Fruit fly (Drosophila melanogaster): ENCODE results near the gene cDIP.

cDIP gene

DNA sequence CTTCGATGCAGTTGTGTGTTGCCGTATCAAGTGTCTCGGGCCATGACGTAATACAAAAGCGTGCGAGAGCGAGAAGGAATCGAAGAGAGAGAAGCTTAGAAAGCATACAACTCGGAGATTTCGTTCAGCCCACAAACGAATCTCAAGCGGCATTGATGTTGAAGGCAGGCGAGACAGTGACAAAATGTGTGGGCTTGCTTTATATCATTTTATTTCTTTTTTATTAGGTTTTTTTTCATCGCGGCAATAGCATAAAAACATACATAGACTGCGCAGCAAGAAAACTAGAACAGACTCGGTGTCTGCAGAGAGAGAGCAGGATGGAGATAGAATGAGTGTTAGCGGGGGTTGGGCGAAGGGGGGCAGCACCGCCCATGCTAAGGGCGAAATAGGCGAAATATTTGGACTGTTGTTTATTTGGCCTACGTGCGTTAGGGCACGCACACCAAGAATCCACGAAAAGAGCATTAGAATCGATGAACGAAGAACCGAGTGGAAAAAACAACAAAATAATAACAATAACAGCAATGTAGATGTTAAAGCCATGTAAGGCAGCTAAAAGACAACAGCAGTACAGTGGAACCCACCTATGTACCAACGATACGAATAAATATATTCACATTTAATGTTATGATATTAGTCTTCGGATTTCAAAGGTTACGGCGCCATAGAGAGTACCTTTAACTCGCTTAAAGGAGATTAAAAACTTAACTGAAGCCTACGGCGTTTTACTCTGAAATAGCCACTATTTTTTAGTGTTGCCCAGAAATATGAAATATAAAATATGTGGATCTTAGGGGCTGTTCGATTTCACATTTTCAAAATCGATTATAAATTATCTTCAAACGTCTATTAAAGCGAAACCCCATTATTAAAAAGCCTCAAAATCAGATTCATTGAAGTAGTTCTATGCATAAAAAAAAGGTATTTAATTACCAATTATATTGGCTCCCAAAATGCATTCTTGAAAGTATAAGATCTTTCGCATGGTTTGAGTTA is 26.8 kb upstream of the cDIP start (continued):
- TF ChIP-seq CG7357 (GFP tag; IDR thresholded peaks at IDR 0.05) (peak; percentile 61; the same call in 1 of the 3 replicates), sug (tag; optimal IDR thresholded peaks at IDR 0.05) (peak; percentile 12), zen (tag; optimal IDR thresholded peaks at IDR 0.05) (no peak), p53 (GFP tag; optimal IDR thresholded peaks at IDR 0.05) (no peak), h (optimal IDR thresholded peaks at IDR 0.05) (no peak), Dip2 (GFP tag; IDR thresholded peaks at IDR 0.05) (no peak), nom (GFP tag; optimal IDR thresholded peaks at IDR 0.05) (no peak), pho (GFP tag; optimal IDR thresholded peaks at IDR 0.05) (no peak), CG2199 (GFP tag; IDR thresholded peaks at IDR 0.05) (peak; percentile 82; the same call in 1 of the 3 replicates), CG13424 (tag; optimal IDR thresholded peaks at IDR 0.05) (peak; percentile 46), Atf3 (GFP tag; optimal IDR thresholded peaks at IDR 0.05) (peak; percentile 46), CG17328 (GFP tag; IDR thresholded peaks at IDR 0.05) (0 out of 2 replicates have a peak, but pooled peaks have one; percentile 29), Doc2 (GFP tag; IDR thresholded peaks at IDR 0.05) (no peak), YL-1 (GFP tag; optimal IDR thresholded peaks at IDR 0.05) (no peak), oc (tag; optimal IDR thresholded peaks at IDR 0.05) (peak; percentile 23), Elba2 (GFP tag; optimal IDR thresholded peaks at IDR 0.05) (no peak), amos (GFP tag; IDR thresholded peaks at IDR 0.05; ENCODE audit: partially characterized antibody) (no peak; the same call in 1 of the 2 replicates), Adf1 (GFP tag; IDR thresholded peaks at IDR 0.05) (peak; percentile 52; the same call in 1 of the 2 replicates), CG7556 (GFP tag; optimal IDR thresholded peaks at IDR 0.05) (peak; percentile 82), Hand (GFP tag; optimal IDR thresholded peaks at IDR 0.05) (no peak), chif (GFP tag; optimal IDR thresholded peaks at IDR 0.05) (no peak), CG5180 (GFP tag; optimal IDR thresholded peaks at IDR 0.05) (no peak), CG2120 (GFP tag; optimal IDR thresholded peaks at IDR 0.05) (peak; percentile 46), Pdp1 (GFP tag; optimal IDR thresholded peaks at IDR 0.05) (peak; percentile 47 to 97), CG13296 (GFP tag; optimal IDR thresholded peaks at IDR 0.05) (no peak), CG12299 (tag; optimal IDR thresholded peaks at IDR 0.05) (no peak), sd (tag; optimal IDR thresholded peaks at IDR 0.05) (peak; percentile 96), CG9876 (GFP tag; optimal IDR thresholded peaks at IDR 0.05) (no peak), CG10565 (GFP tag; optimal IDR thresholded peaks at IDR 0.05) (no peak), repo (GFP tag; optimal IDR thresholded peaks at IDR 0.05) (no peak), grau (tag; optimal IDR thresholded peaks at IDR 0.05) (peak; percentile 85), corto (GFP tag; optimal IDR thresholded peaks at IDR 0.05) (no peak), ranshi (GFP tag; IDR thresholded peaks at IDR 0.05) (0 out of 2 replicates have a peak, but pooled peaks have one; percentile 54), slp2 (GFP tag; optimal IDR thresholded peaks at IDR 0.05) (peak; percentile 33), ERR (GFP tag; optimal IDR thresholded peaks at IDR 0.05) (no peak), usp (GFP tag; optimal IDR thresholded peaks at IDR 0.05) (no peak), D19A (tag; optimal IDR thresholded peaks at IDR 0.05) (no peak), NfI (GFP tag; optimal IDR thresholded peaks at IDR 0.05) (no peak), CG6254 (GFP tag; optimal IDR thresholded peaks at IDR 0.05) (no peak), CG11247 (GFP tag; IDR thresholded peaks at IDR 0.05) (peak; percentile 55; the same call in 1 of the 2 replicates), gsb (GFP tag; IDR thresholded peaks at IDR 0.05) (peak; percentile 40; the same call in 1 of the 2 replicates), fd102C (GFP tag; optimal IDR thresholded peaks at IDR 0.05) (no peak), CG2712 (tag; optimal IDR thresholded peaks at IDR 0.05) (peak; percentile 62), Hsf (GFP tag; optimal IDR thresholded peaks at IDR 0.05) (peak; percentile 42), CHES-1-like (GFP tag; optimal IDR thresholded peaks at IDR 0.05) (no peak), CG4360 (GFP tag; IDR thresholded peaks at IDR 0.05) (no peak), tin (GFP tag; optimal IDR thresholded peaks at IDR 0.05) (peak; percentile 12), NK7.1 (GFP tag; optimal IDR thresholded peaks at IDR 0.05) (no peak)

Data from whole organism, embryonic.